Fruit fly (Drosophila melanogaster) whole organism, wandering third instar larva: Measurements from ENCODE around the gene CG16736.

Source experiments
- Abd-B ChIP-seq: fragments of >200 bp; optimal IDR thresholded peaks from 2 replicates; lab custom pipeline; 2017; ENCODE audit warnings: missing biosample characterization, missing genetic modification characterization
- Hnf4 ChIP-seq: fragments of 200-800 bp; sonication (Bioruptor generic); optimal IDR thresholded peaks from 2 replicates; lab custom pipeline; 2016; ENCODE audit warnings: missing biosample characterization, mild to moderate bottlenecking, missing genetic modification characterization
- Mio ChIP-seq: sonication (Bioruptor generic); optimal IDR thresholded peaks from 2 replicates; lab custom pipeline; 2016; ENCODE audit warnings: missing biosample characterization, missing genetic modification characterization
- br ChIP-seq: fragments of 200-800 bp; sonication (Bioruptor generic); optimal IDR thresholded peaks from 2 replicates; lab custom pipeline; 2016; ENCODE audit warnings: missing biosample characterization, missing genetic modification characterization
- dl ChIP-seq, 2 experiments: fragments of 175-275, 200-275 bp in 1 of 2; fragments of 200-275 bp in 1 of 2; sonication (Bioruptor generic); optimal IDR thresholded peaks; lab custom pipeline; 2018; ENCODE audit warnings: mild to moderate bottlenecking in 2 of 2, missing biosample characterization in 2 of 2, missing genetic modification characterization in 2 of 2, moderate library complexity in 2 of 2; ENCODE audit not compliant: partially characterized antibody in 2 of 2, insufficient read depth in 1 of 2
- fru ChIP-seq: fragments of 200-800 bp; sonication (Bioruptor generic); optimal IDR thresholded peaks from 3 replicates; lab custom pipeline; 2016; ENCODE audit warnings: missing biosample characterization, mild to moderate bottlenecking, missing genetic modification characterization
- h ChIP-seq: fragments of 200-800 bp; sonication (Bioruptor generic); optimal IDR thresholded peaks from 3 replicates; lab custom pipeline; 2016; ENCODE audit warnings: missing biosample characterization, mild to moderate bottlenecking, missing genetic modification characterization
- jim ChIP-seq: fragments of 175-275, 200-325 bp; sonication (Bioruptor generic); optimal IDR thresholded peaks from 2 replicates; lab custom pipeline; 2016; ENCODE audit warnings: missing biosample characterization, mild to moderate bottlenecking, missing genetic modification characterization
- lola ChIP-seq: fragments of >200 bp; optimal IDR thresholded peaks from 2 replicates; lab custom pipeline; 2017; ENCODE audit warnings: missing biosample characterization, missing genetic modification characterization
- pan ChIP-seq: fragments of >200 bp; optimal IDR thresholded peaks from 2 replicates; lab custom pipeline; 2017
- psq ChIP-seq: fragments of 200-800 bp; sonication (Bioruptor generic); optimal IDR thresholded peaks from 3 replicates; lab custom pipeline; 2017; ENCODE audit warnings: missing biosample characterization, mild to moderate bottlenecking, missing genetic modification characterization, moderate library complexity
- usp ChIP-seq: fragments of >200 bp; optimal IDR thresholded peaks from 2 replicates; lab custom pipeline; 2017; ENCODE audit warnings: missing biosample characterization, missing genetic modification characterization
- woc ChIP-seq: sonication (Bioruptor generic); optimal IDR thresholded peaks from 2 replicates; lab custom pipeline; 2016; ENCODE audit warnings: missing biosample characterization, mild to moderate bottlenecking, missing genetic modification characterization

dm6 chr3R:9227330-9227729 lies 30.2 kb downstream of the CG16736 start:
- no peak for TF ChIP-seq Abd-B (GFP tag; lab: Kevin White, UChicago)
- no peak for TF ChIP-seq lola (GFP tag; lab: Kevin White, UChicago)
- no peak for TF ChIP-seq jim
- TF ChIP-seq woc (GFP tag; lab: Kevin White, UChicago) = peak; percentile 3
- TF ChIP-seq br (GFP tag; lab: Kevin White, UChicago) = no peak
- peak; percentile 74 for TF ChIP-seq h (GFP tag; lab: Kevin White, UChicago)
- TF ChIP-seq dl (GFP tag; optimal IDR thresholded peaks at IDR 0.05; lab: Kevin White, UChicago; ENCODE audit: insufficient read depth in 1 of 2, partially characterized antibody in 2 of 2) = no peak
- TF ChIP-seq usp (GFP tag; lab: Kevin White, UChicago) = no peak
- no peak for TF ChIP-seq pan
- TF ChIP-seq Mio = no peak
- TF ChIP-seq fru = peak; percentile 44
- TF ChIP-seq psq (GFP tag; lab: Kevin White, UChicago) = no peak
- peak; percentile 31 for TF ChIP-seq Hnf4
